Fruit fly (Drosophila melanogaster) whole organism, embryonic: ENCODE results near the gene CG34282.
A peak's percentile ranks its signal among the peaks of the same experiment; 100 is the strongest.

Experiments
- Asciz ChIP-seq: fragments of 200-800 bp; sonication (Bioruptor generic); optimal IDR thresholded peaks from 2 replicates; lab custom pipeline; 2017; ENCODE audit warnings: missing biosample characterization, mild to moderate bottlenecking, missing genetic modification characterization, missing genetic modification reagents
- C15 ChIP-seq: fragments of 200-800 bp; sonication (Bioruptor generic); IDR thresholded peaks from 3 replicates; pipeline ENCODE4 v1.3.6; 2022; ENCODE audit warnings: missing biosample characterization, missing genetic modification characterization
- CG1233 ChIP-seq: fragments of 200-800 bp; sonication (Bioruptor generic); optimal IDR thresholded peaks from 4 replicates; lab custom pipeline; 2018; ENCODE audit warnings: missing biosample characterization, mild to moderate bottlenecking, missing genetic modification characterization
- CG12942 ChIP-seq: fragments of 200-800 bp; sonication (Bioruptor generic); optimal IDR thresholded peaks from 3 replicates; lab custom pipeline; 2016; ENCODE audit warnings: missing biosample characterization, missing genetic modification characterization
- CG14014 ChIP-seq: fragments of 200-800 bp; sonication (Bioruptor generic); IDR thresholded peaks from 2 replicates; pipeline ENCODE4 v1.3.6; 2022; ENCODE audit warnings: missing biosample characterization, missing genetic modification characterization
- CG14441 ChIP-seq: fragments of 200-800 bp; sonication (Bioruptor generic); IDR thresholded peaks from 2 replicates; pipeline ENCODE4 v1.3.6; 2022; ENCODE audit warnings: missing biosample characterization, missing genetic modification characterization
- CG14710 ChIP-seq: fragments of 200-800 bp; sonication (Bioruptor generic); optimal IDR thresholded peaks from 3 replicates; lab custom pipeline; 2019; ENCODE audit warnings: missing biosample characterization, mild to moderate bottlenecking, missing genetic modification characterization, moderate library complexity
- CG15073 ChIP-seq: fragments of 200-800 bp; sonication (Bioruptor generic); optimal IDR thresholded peaks from 2 replicates; lab custom pipeline; 2016; ENCODE audit warnings: missing biosample characterization, missing genetic modification characterization
- CG17385 ChIP-seq: fragments of 200-800 bp; sonication (Bioruptor generic); optimal IDR thresholded peaks from 3 replicates; lab custom pipeline; 2018; ENCODE audit warnings: missing biosample characterization, mild to moderate bottlenecking, missing genetic modification characterization
- CG1792 ChIP-seq: fragments of 200-800 bp; sonication (Bioruptor generic); optimal IDR thresholded peaks from 2 replicates; lab custom pipeline; 2016; ENCODE audit warnings: missing biosample characterization, missing genetic modification characterization
- CG18011 ChIP-seq: fragments of 200-800 bp; sonication (Bioruptor generic); optimal IDR thresholded peaks from 2 replicates; lab custom pipeline; 2017; ENCODE audit warnings: missing biosample characterization, missing genetic modification characterization, mild to moderate bottlenecking, moderate library complexity, missing genotype
- CG30431 ChIP-seq: fragments of 200-800 bp; sonication (Bioruptor generic); optimal IDR thresholded peaks from 2 replicates; lab custom pipeline; 2017; ENCODE audit warnings: missing biosample characterization, missing genetic modification characterization
- CG3065 ChIP-seq: fragments of 200-800 bp; sonication (Bioruptor generic); optimal IDR thresholded peaks from 2 replicates; lab custom pipeline; 2016; ENCODE audit warnings: missing biosample characterization, missing genetic modification characterization
- CG31224 ChIP-seq: fragments of 200-800 bp; sonication (Bioruptor generic); IDR thresholded peaks from 2 replicates; pipeline ENCODE4 v1.3.6; 2022; ENCODE audit warnings: missing biosample characterization, missing genetic modification characterization
- CG31441 ChIP-seq: fragments of 200-800 bp; sonication (Bioruptor generic); IDR thresholded peaks from 2 replicates; pipeline ENCODE4 v1.3.6; 2022; ENCODE audit warnings: missing biosample characterization, missing genetic modification characterization
- CG4360 ChIP-seq: fragments of 200-800 bp; sonication (Bioruptor generic); IDR thresholded peaks from 2 replicates; pipeline ENCODE4 v1.3.6; 2022; ENCODE audit warnings: missing biosample characterization, missing genetic modification characterization
- CG4617 ChIP-seq: fragments of 200-800 bp; sonication (Bioruptor generic); optimal IDR thresholded peaks from 3 replicates; lab custom pipeline; 2016; ENCODE audit warnings: missing biosample characterization, missing genetic modification characterization, borderline replicate concordance
- CG6791 ChIP-seq: fragments of 200-800 bp; sonication (Bioruptor generic); IDR thresholded peaks from 3 replicates; pipeline ENCODE4 v1.3.6; 2022; ENCODE audit warnings: missing biosample characterization, missing genetic modification characterization; ENCODE audit not compliant: partially characterized antibody
- CG6854 ChIP-seq: fragments of 200-800 bp; sonication (Bioruptor generic); optimal IDR thresholded peaks from 3 replicates; lab custom pipeline; 2017; ENCODE audit warnings: missing biosample characterization, mild to moderate bottlenecking, missing genetic modification characterization
- CG7556 ChIP-seq: fragments of 200-800 bp; sonication (Bioruptor generic); optimal IDR thresholded peaks from 2 replicates; lab custom pipeline; 2017; ENCODE audit warnings: missing biosample characterization, mild to moderate bottlenecking, missing genetic modification characterization
- CG7745 ChIP-seq: fragments of 200-800 bp; sonication (Bioruptor generic); optimal IDR thresholded peaks from 2 replicates; lab custom pipeline; 2018; ENCODE audit warnings: missing biosample characterization, mild to moderate bottlenecking, missing genetic modification characterization, moderate library complexity
- CG7786 ChIP-seq: fragments of 200-800 bp; sonication (Bioruptor generic); optimal IDR thresholded peaks from 2 replicates; lab custom pipeline; 2016; ENCODE audit warnings: missing biosample characterization, missing genetic modification characterization
- CG8765 ChIP-seq: fragments of 200-800 bp; sonication (Bioruptor generic); IDR thresholded peaks from 2 replicates; pipeline ENCODE4 v1.3.6; 2022; ENCODE audit warnings: missing biosample characterization, missing genetic modification characterization
- Doc3 ChIP-seq: fragments of 200-800 bp; sonication (Bioruptor generic); IDR thresholded peaks from 3 replicates; pipeline ENCODE4 v1.3.6; 2022; ENCODE audit warnings: missing biosample characterization, missing genetic modification characterization; ENCODE audit not compliant: partially characterized antibody
- Dp ChIP-seq: fragments of 200-800 bp; sonication (Bioruptor generic); optimal IDR thresholded peaks from 2 replicates; lab custom pipeline; 2018; ENCODE audit warnings: missing biosample characterization, mild to moderate bottlenecking, missing genetic modification characterization, moderate library complexity
- HLH4C ChIP-seq: fragments of 200-800 bp; sonication (Bioruptor generic); IDR thresholded peaks from 3 replicates; pipeline ENCODE4 v1.3.6; 2022; ENCODE audit warnings: missing biosample characterization, missing genetic modification characterization; ENCODE audit not compliant: partially characterized antibody
- Mad ChIP-seq: fragments of 200-800 bp; sonication (Bioruptor generic); optimal IDR thresholded peaks from 2 replicates; lab custom pipeline; 2016; ENCODE audit warnings: missing biosample characterization, missing genetic modification characterization
- Nf-YA ChIP-seq: fragments of 200-800 bp; sonication (Bioruptor generic); IDR thresholded peaks from 2 replicates; pipeline ENCODE4 v1.3.6; 2022; ENCODE audit warnings: missing biosample characterization, missing genetic modification characterization
- Nf-YC ChIP-seq: fragments of 200-800 bp; optimal IDR thresholded peaks from 3 replicates; lab custom pipeline; 2019; ENCODE audit warnings: missing biosample characterization, mild to moderate bottlenecking, missing genetic modification characterization, moderate library complexity
- Opbp ChIP-seq: fragments of 200-800 bp; sonication (Bioruptor generic); IDR thresholded peaks from 3 replicates; pipeline ENCODE4 v1.3.6; 2022; ENCODE audit warnings: missing biosample characterization, missing genetic modification characterization; ENCODE audit not compliant: partially characterized antibody
- Optix ChIP-seq: fragments of 200-800 bp; sonication (Bioruptor generic); IDR thresholded peaks from 3 replicates; pipeline ENCODE4 v1.3.6; 2022; ENCODE audit warnings: missing biosample characterization, missing genetic modification characterization
- Six4 ChIP-seq: fragments of 200-800 bp; sonication (Bioruptor generic); optimal IDR thresholded peaks from 2 replicates; lab custom pipeline; 2016; ENCODE audit warnings: missing biosample characterization, missing genetic modification characterization
- Taf1 ChIP-seq: fragments of 200-800 bp; sonication (Bioruptor generic); IDR thresholded peaks from 2 replicates; pipeline ENCODE4 v1.3.6; 2022; ENCODE audit warnings: missing biosample characterization, missing genetic modification characterization
- aop ChIP-seq: fragments of 200-800 bp; sonication (Bioruptor generic); IDR thresholded peaks from 2 replicates; pipeline ENCODE4 v1.3.6; 2022; ENCODE audit warnings: missing biosample characterization, missing genetic modification characterization
- cg ChIP-seq: fragments of 200-800 bp; sonication (Bioruptor generic); optimal IDR thresholded peaks from 3 replicates; lab custom pipeline; 2019; ENCODE audit warnings: missing biosample characterization, mild to moderate bottlenecking, missing genetic modification characterization, moderate library complexity
- chm ChIP-seq: fragments of 200-800 bp; sonication (Bioruptor generic); IDR thresholded peaks from 2 replicates; pipeline ENCODE4 v1.3.6; 2022; ENCODE audit warnings: missing biosample characterization, missing genetic modification characterization
- dati ChIP-seq: fragments of 200-800 bp; sonication (Bioruptor generic); IDR thresholded peaks from 2 replicates; pipeline ENCODE4 v1.3.6; 2022; ENCODE audit warnings: missing biosample characterization, missing genetic modification characterization
- gem ChIP-seq: fragments of 200-800 bp; sonication (Bioruptor generic); optimal IDR thresholded peaks from 2 replicates; lab custom pipeline; 2019; ENCODE audit warnings: missing biosample characterization, mild to moderate bottlenecking, missing genetic modification characterization, moderate library complexity
- gfzf ChIP-seq: fragments of 200-800 bp; sonication (Bioruptor generic); optimal IDR thresholded peaks from 2 replicates; lab custom pipeline; 2016; ENCODE audit warnings: missing biosample characterization, mild to moderate bottlenecking, missing genetic modification characterization, moderate library complexity
- kay ChIP-seq: fragments of 200-800 bp; sonication (Bioruptor generic); optimal IDR thresholded peaks from 2 replicates; lab custom pipeline; 2016; ENCODE audit warnings: missing biosample characterization, missing genetic modification characterization
- mirr ChIP-seq: fragments of 200-800 bp; sonication (Bioruptor generic); optimal IDR thresholded peaks from 3 replicates; lab custom pipeline; 2018; ENCODE audit warnings: missing biosample characterization, mild to moderate bottlenecking, missing genetic modification characterization
- nerfin-2 ChIP-seq: fragments of 200-800 bp; sonication (Bioruptor generic); IDR thresholded peaks from 2 replicates; pipeline ENCODE4 v1.3.6; 2022; ENCODE audit warnings: missing biosample characterization, missing genetic modification characterization; ENCODE audit not compliant: partially characterized antibody
- oc ChIP-seq: fragments of 200-800 bp; sonication (Bioruptor generic); optimal IDR thresholded peaks from 2 replicates; lab custom pipeline; 2018; ENCODE audit warnings: missing biosample characterization, mild to moderate bottlenecking, missing genetic modification characterization, moderate library complexity
- pita ChIP-seq: fragments of 200-800 bp; sonication (Bioruptor generic); optimal IDR thresholded peaks from 2 replicates; lab custom pipeline; 2017; ENCODE audit warnings: missing biosample characterization, mild to moderate bottlenecking, missing genetic modification characterization
- sc ChIP-seq, 3 experiments: fragments of >200 bp in 2 of 3; fragments of 200-800 bp in 1 of 3; sonication (Bioruptor generic) in 1 of 3; optimal IDR thresholded peaks; 2 replicates in 2 of 3; 3 replicates in 1 of 3; lab custom pipeline; 2017; ENCODE audit warnings: mild to moderate bottlenecking in 1 of 3, missing biosample characterization in 1 of 3, missing genetic modification characterization in 1 of 3, missing genetic modification reagents in 1 of 3
- scrt ChIP-seq: fragments of 200-800 bp; sonication (Bioruptor generic); optimal IDR thresholded peaks from 2 replicates; lab custom pipeline; 2018; ENCODE audit warnings: missing biosample characterization, mild to moderate bottlenecking, missing genetic modification characterization, moderate library complexity
- toy ChIP-seq: fragments of 200-800 bp; sonication (Bioruptor generic); IDR thresholded peaks from 2 replicates; pipeline ENCODE4 v1.3.6; 2022; ENCODE audit warnings: missing biosample characterization, missing genetic modification characterization
- wdn ChIP-seq: fragments of 200-800 bp; sonication (Bioruptor generic); IDR thresholded peaks from 2 replicates; pipeline ENCODE4 v1.3.6; 2022; ENCODE audit warnings: missing biosample characterization, missing genetic modification characterization

Gene CG34282

dm6 chr3R:18671112-18671729 lies 23.8 kb upstream of the CG34282 start, which contains the start of gene CG31230 (continued):
- TF ChIP-seq Asciz, result no peak
- TF ChIP-seq dati (GFP tag; lab: Robert Waterston, UW), result no peak
- TF ChIP-seq CG7556 (GFP tag; lab: Kevin White, UChicago), result no peak
- no peak for TF ChIP-seq gfzf (GFP tag; lab: Kevin White, UChicago)
- no peak for TF ChIP-seq gem (tag; lab: Kevin White, UChicago)
- TF ChIP-seq kay (GFP tag; lab: Kevin White, UChicago), result no peak
- TF ChIP-seq chm (GFP tag; lab: Robert Waterston, UW), result no peak
- TF ChIP-seq, all 482 proteins: peak for 16

- TF ChIP-seq CG31441 (GFP tag; lab: Robert Waterston, UW) (no peak), scrt (GFP tag; lab: Kevin White, UChicago) (peak; percentile 69), aop (GFP tag; lab: Robert Waterston, UW) (no peak), CG17385 (GFP tag; lab: Kevin White, UChicago) (no peak), Nf-YA (GFP tag; lab: Robert Waterston, UW) (no peak), CG7786 (no peak), CG3065 (GFP tag; lab: Kevin White, UChicago) (no peak), CG12942 (no peak), Nf-YC (no peak), Six4 (no peak), Mad (GFP tag; lab: Kevin White, UChicago) (no peak), CG6854 (GFP tag; lab: Kevin White, UChicago) (no peak), CG18011 (peak; percentile 42), CG31224 (GFP tag; lab: Robert Waterston, UW) (no peak), CG7745 (peak; percentile 78), CG15073 (GFP tag; lab: Kevin White, UChicago) (no peak), wdn (GFP tag; lab: Robert Waterston, UW) (no peak), Opbp (GFP tag; lab: Robert Waterston, UW) (no peak), C15 (no peak), CG14710 (no peak), cg (GFP tag; lab: Kevin White, UChicago) (no peak), CG6791 (GFP tag; lab: Robert Waterston, UW) (no peak), CG30431 (GFP tag; lab: Kevin White, UChicago) (no peak), CG1233 (GFP tag; lab: Kevin White, UChicago) (no peak), mirr (no peak), Doc3 (no peak), sc (optimal IDR thresholded peaks at IDR 0.05; lab: Kevin White, UChicago) (no peak), sc (GFP tag; optimal IDR thresholded peaks at IDR 0.05; lab: Kevin White, UChicago) (no peak), pita (GFP tag; lab: Kevin White, UChicago) (no peak), CG1792 (no peak), CG8765 (no peak), CG14441 (GFP tag; lab: Robert Waterston, UW) (no peak), nerfin-2 (no peak), CG4360 (no peak), Dp (peak; percentile 40), toy (GFP tag; lab: Robert Waterston, UW) (no peak), CG4617 (GFP tag; lab: Kevin White, UChicago) (no peak), HLH4C (GFP tag; lab: Robert Waterston, UW) (no peak), Taf1 (GFP tag; lab: Robert Waterston, UW) (no peak), CG14014 (GFP tag; lab: Robert Waterston, UW) (no peak), oc (tag; lab: Kevin White, UChicago) (no peak), Optix (GFP tag; lab: Robert Waterston, UW) (no peak)
Measured at dm6 chr3R:18677500-18677940, 17.5 kb upstream of the CG34282 start, which contains the start of the genes dind and CG7706. Gene dind (minus strand): TSS chr3R:18677539. Gene CG7706 (plus strand): TSS chr3R:18677818.
